Worm (Caenorhabditis elegans) whole organism, mixed stage, embryonic: ENCODE data around the gene bgnt-1.5.

Source experiments
- M03D4.4 ChIP-seq: sonication (generic microtip); optimal IDR thresholded peaks from 2 replicates; lab custom pipeline; 2017; ENCODE audit warnings: mild to moderate bottlenecking, missing genetic modification characterization, missing compliant biosample characterization
- bed-3 ChIP-seq: fragments of 200-800 bp; sonication (Bioruptor generic); optimal IDR thresholded peaks from 3 replicates; lab custom pipeline; 2018; ENCODE audit warnings: mild to moderate bottlenecking, missing genetic modification characterization, moderate library complexity, missing compliant biosample characterization
- ceh-39 ChIP-seq: fragments of 150-350 bp; optimal IDR thresholded peaks from 2 replicates; lab custom pipeline; 2014; ENCODE audit warnings: missing biosample characterization, missing genetic modification characterization
- ceh-83 ChIP-seq: fragments of 200-800 bp; sonication (Bioruptor generic); optimal IDR thresholded peaks from 2 replicates; lab custom pipeline; 2018; ENCODE audit warnings: mild to moderate bottlenecking, missing genetic modification characterization, missing compliant biosample characterization
- cnd-1 ChIP-seq: fragments of 200-800 bp; sonication (Bioruptor generic); optimal IDR thresholded peaks from 2 replicates; lab custom pipeline; 2018; ENCODE audit warnings: mild to moderate bottlenecking, missing genetic modification characterization, missing compliant biosample characterization
- drap-1 ChIP-seq: fragments of 200-800 bp; sonication (Bioruptor generic); optimal IDR thresholded peaks from 3 replicates; lab custom pipeline; 2018; ENCODE audit warnings: mild to moderate bottlenecking, missing genetic modification characterization, missing compliant biosample characterization
- elt-3 ChIP-seq: fragments of 150-350 bp; optimal IDR thresholded peaks from 2 replicates; lab custom pipeline; 2014; ENCODE audit warnings: missing biosample characterization, missing genetic modification characterization
- flh-1 ChIP-seq: fragments of 200-800 bp; sonication (Bioruptor generic); optimal IDR thresholded peaks from 2 replicates; lab custom pipeline; 2018; ENCODE audit warnings: mild to moderate bottlenecking, missing genetic modification characterization, moderate library complexity, missing compliant biosample characterization
- ham-2 ChIP-seq: fragments of 200-800 bp; sonication (Bioruptor generic); optimal IDR thresholded peaks from 2 replicates; lab custom pipeline; 2018; ENCODE audit warnings: mild to moderate bottlenecking, missing genetic modification characterization, missing compliant biosample characterization
- hlh-1 ChIP-seq: fragments of 150-350 bp; optimal IDR thresholded peaks from 2 replicates; lab custom pipeline; 2014; ENCODE audit warnings: missing biosample characterization, missing genetic modification reagents, missing genetic modification characterization
- lin-13 ChIP-seq: fragments of 150-350 bp; optimal IDR thresholded peaks from 2 replicates; lab custom pipeline; 2014; ENCODE audit warnings: missing biosample characterization, missing genetic modification characterization
- lin-32 ChIP-seq: fragments of 200-800 bp; sonication (Bioruptor generic); optimal IDR thresholded peaks from 2 replicates; lab custom pipeline; 2018; ENCODE audit warnings: mild to moderate bottlenecking, missing genetic modification characterization, missing compliant biosample characterization
- lsy-2 ChIP-seq: fragments of 150-350 bp; optimal IDR thresholded peaks from 2 replicates; lab custom pipeline; 2014; ENCODE audit warnings: missing biosample characterization, missing genetic modification characterization
- mab-5 ChIP-seq: fragments of 150-350 bp; optimal IDR thresholded peaks from 2 replicates; lab custom pipeline; 2014; ENCODE audit warnings: missing biosample characterization, missing genetic modification characterization
- mep-1 ChIP-seq: fragments of 150-350 bp; optimal IDR thresholded peaks from 2 replicates; lab custom pipeline; 2017; ENCODE audit warnings: missing biosample characterization, missing genetic modification reagents, missing genetic modification characterization, inconsistent platforms
- mls-2 ChIP-seq: sonication (generic microtip); optimal IDR thresholded peaks from 2 replicates; lab custom pipeline; 2016; ENCODE audit warnings: mild to moderate bottlenecking, missing genetic modification characterization, moderate library complexity, missing compliant biosample characterization
- nhr-12 ChIP-seq: fragments of 150-350 bp; optimal IDR thresholded peaks from 2 replicates; lab custom pipeline; 2014; ENCODE audit warnings: missing biosample characterization, missing genetic modification characterization
- nhr-2 ChIP-seq: fragments of 150-350 bp; optimal IDR thresholded peaks from 2 replicates; lab custom pipeline; 2014; ENCODE audit warnings: missing biosample characterization, missing genetic modification characterization
- nhr-237 ChIP-seq: fragments of 150-350 bp; optimal IDR thresholded peaks from 2 replicates; lab custom pipeline; 2014; ENCODE audit warnings: missing biosample characterization, missing genetic modification characterization
- nhr-28 ChIP-seq: fragments of 150-350 bp; optimal IDR thresholded peaks from 2 replicates; lab custom pipeline; 2014; ENCODE audit warnings: missing biosample characterization, missing genetic modification characterization
- nhr-76 ChIP-seq: sonication (generic microtip); optimal IDR thresholded peaks from 2 replicates; lab custom pipeline; 2017; ENCODE audit warnings: missing biosample characterization, missing genetic modification characterization
- pha-4 ChIP-seq: fragments of 150-350 bp; optimal IDR thresholded peaks from 2 replicates; lab custom pipeline; 2018; ENCODE audit warnings: missing biosample characterization, missing genetic modification reagents, missing genetic modification characterization
- sem-2 ChIP-seq: fragments of 200-800 bp; sonication (Bioruptor generic); optimal IDR thresholded peaks from 2 replicates; lab custom pipeline; 2018; ENCODE audit warnings: mild to moderate bottlenecking, missing genetic modification characterization, missing compliant biosample characterization
- snpc-4 ChIP-seq: fragments of 150-350 bp; optimal IDR thresholded peaks from 2 replicates; lab custom pipeline; 2014; ENCODE audit warnings: missing biosample characterization, missing genetic modification characterization
- sptf-1 ChIP-seq: sonication (generic microtip); optimal IDR thresholded peaks from 2 replicates; lab custom pipeline; 2017; ENCODE audit warnings: mild to moderate bottlenecking, missing genetic modification characterization, moderate library complexity, missing compliant biosample characterization
- unc-120 ChIP-seq: sonication (generic microtip); optimal IDR thresholded peaks from 2 replicates; lab custom pipeline; 2017; ENCODE audit warnings: missing genetic modification characterization, missing compliant biosample characterization; ENCODE audit not compliant: poor library complexity, severe bottlenecking
- unc-39 ChIP-seq: fragments of 150-350 bp; optimal IDR thresholded peaks from 2 replicates; lab custom pipeline; 2014; ENCODE audit warnings: missing biosample characterization, missing genetic modification characterization
- unc-62 ChIP-seq: fragments of 150-350 bp; optimal IDR thresholded peaks from 2 replicates; lab custom pipeline; 2014; ENCODE audit warnings: missing biosample characterization, missing genetic modification reagents, missing genetic modification characterization
- zip-8 ChIP-seq: fragments of 150-350 bp; optimal IDR thresholded peaks from 2 replicates; lab custom pipeline; 2014; ENCODE audit warnings: missing biosample characterization, missing genetic modification characterization
- ztf-11 ChIP-seq: fragments of 150-350 bp; optimal IDR thresholded peaks from 2 replicates; lab custom pipeline; 2014; ENCODE audit warnings: missing biosample characterization, missing genetic modification characterization

bgnt-1.5 gene

ce11 chrX:13223437-13223836 lies 8.7 kb downstream of the bgnt-1.5 start, which contains the start of gene skr-20:
skr-20 (minus strand) TSS chrX:13223537.
- TF ChIP-seq drap-1 (GFP tag; lab: Kevin White, UChicago) (no peak), lsy-2 (tag; lab: Kevin White, UChicago) (no peak), pha-4 (no peak), unc-120 (tag; lab: Kevin White, UChicago) (no peak), unc-62 (GFP tag; lab: Kevin White, UChicago) (no peak), ceh-39 (tag; lab: Kevin White, UChicago) (no peak), flh-1 (GFP tag; lab: Kevin White, UChicago) (no peak), mep-1 (tag; lab: Kevin White, UChicago) (no peak), mab-5 (tag; lab: Kevin White, UChicago) (no peak), ham-2 (GFP tag; lab: Kevin White, UChicago) (no peak), nhr-2 (tag; lab: Kevin White, UChicago) (no peak), hlh-1 (no peak), unc-39 (tag; lab: Kevin White, UChicago) (no peak), bed-3 (GFP tag; lab: Kevin White, UChicago) (no peak), nhr-237 (no peak)

- peak; percentile 14 for TF ChIP-seq nhr-2 (tag; lab: Kevin White, UChicago)
- TF ChIP-seq flh-1 (GFP tag; lab: Kevin White, UChicago) = no peak
- TF ChIP-seq hlh-1 = peak; percentile 51
- TF ChIP-seq drap-1 (GFP tag; lab: Kevin White, UChicago) = no peak
- peak; percentile 37 for TF ChIP-seq mep-1 (tag; lab: Kevin White, UChicago)
- TF ChIP-seq bed-3 (GFP tag; lab: Kevin White, UChicago) = no peak
- TF ChIP-seq elt-3 (tag; lab: Kevin White, UChicago) = no peak
- TF ChIP-seq lin-32 (GFP tag; lab: Kevin White, UChicago) = peak; percentile 80
- TF ChIP-seq ztf-11 = no peak
- no peak for TF ChIP-seq M03D4.4 (tag; lab: Kevin White, UChicago)
- TF ChIP-seq nhr-237 = no peak
- TF ChIP-seq pha-4 = no peak
- no peak for TF ChIP-seq sem-2 (GFP tag; lab: Kevin White, UChicago)
- peak; percentile 84 for TF ChIP-seq cnd-1 (tag; lab: Kevin White, UChicago)
- TF ChIP-seq ceh-83 = no peak
Observed at ce11 chrX:13221357-13221756, 10.8 kb downstream of the bgnt-1.5 start, which contains the start of gene asp-4. asp-4 (minus strand) TSS chrX:13221462.

- TF ChIP-seq sptf-1 (tag; lab: Kevin White, UChicago) = no peak
- no peak for TF ChIP-seq drap-1 (GFP tag; lab: Kevin White, UChicago)
- peak; percentile 4 for TF ChIP-seq hlh-1
- TF ChIP-seq snpc-4 = no peak
Observed at ce11 chrX:13220609-13221008, 11.6 kb downstream of the bgnt-1.5 start.

- TF ChIP-seq lin-13 (tag; lab: Kevin White, UChicago) (no peak), zip-8 (tag; lab: Kevin White, UChicago) (no peak), drap-1 (GFP tag; lab: Kevin White, UChicago) (no peak), nhr-28 (tag; lab: Kevin White, UChicago) (no peak), M03D4.4 (tag; lab: Kevin White, UChicago) (no peak), nhr-76 (no peak), ztf-11 (no peak), ceh-83 (no peak), unc-62 (GFP tag; lab: Kevin White, UChicago) (no peak), lin-32 (GFP tag; lab: Kevin White, UChicago) (no peak)
- TF ChIP-seq, all 35 proteins: peak for 0
Observed at ce11 chrX:13217940-13218339, 14.2 kb downstream of the bgnt-1.5 start.

DNA sequence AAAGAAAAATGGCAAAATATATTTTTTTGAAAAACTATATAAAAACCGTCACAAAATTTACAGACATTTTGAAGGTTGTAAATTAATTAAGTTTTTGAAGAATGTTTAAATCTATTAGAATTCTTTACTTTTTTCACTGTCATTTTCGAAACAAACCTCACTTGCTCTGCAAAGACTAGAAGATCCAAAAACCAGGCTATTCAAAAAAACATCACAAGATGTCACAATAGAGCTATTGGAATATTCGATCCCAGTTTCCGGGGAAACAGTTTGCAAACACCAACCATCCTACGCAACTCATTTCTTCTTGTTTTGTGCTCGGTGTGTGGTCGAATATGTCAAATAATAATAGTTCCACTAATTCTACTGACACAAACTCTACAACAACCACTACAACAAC lies 15.4 kb downstream of the bgnt-1.5 start, which contains the start of gene R12H7.4:
Gene R12H7.4, plus strand, starts transcription at position 301 of the 400 bp plus-strand sequence.
- TF ChIP-seq sem-2 (GFP tag; lab: Kevin White, UChicago) (no peak), unc-62 (GFP tag; lab: Kevin White, UChicago) (no peak), mls-2 (no peak), zip-8 (tag; lab: Kevin White, UChicago) (no peak), nhr-2 (tag; lab: Kevin White, UChicago) (no peak)

ce11 chrX:13212528-13212927 lies 19.6 kb downstream of the bgnt-1.5 start:
- TF ChIP-seq M03D4.4 (tag; lab: Kevin White, UChicago) (no peak), snpc-4 (no peak), nhr-76 (no peak), nhr-12 (tag; lab: Kevin White, UChicago) (no peak), bed-3 (GFP tag; lab: Kevin White, UChicago) (no peak), unc-39 (tag; lab: Kevin White, UChicago) (no peak), unc-62 (GFP tag; lab: Kevin White, UChicago) (no peak)
